Fruit fly (Drosophila melanogaster) whole organism, wandering third instar larva: Measurements from ENCODE around the gene kst.

Experiments
- Hr78 ChIP-seq: fragments of >200 bp; optimal IDR thresholded peaks from 2 replicates; lab custom pipeline; 2017; ENCODE audit warnings: missing biosample characterization, missing genetic modification characterization
- Jra ChIP-seq: sonication (Bioruptor generic); optimal IDR thresholded peaks from 2 replicates; lab custom pipeline; 2016; ENCODE audit warnings: missing biosample characterization, missing genetic modification characterization
- fru ChIP-seq: fragments of 200-800 bp; sonication (Bioruptor generic); optimal IDR thresholded peaks from 3 replicates; lab custom pipeline; 2016; ENCODE audit warnings: missing biosample characterization, mild to moderate bottlenecking, missing genetic modification characterization
- psq ChIP-seq: fragments of 200-800 bp; sonication (Bioruptor generic); optimal IDR thresholded peaks from 3 replicates; lab custom pipeline; 2017; ENCODE audit warnings: missing biosample characterization, mild to moderate bottlenecking, missing genetic modification characterization, moderate library complexity

DNA sequence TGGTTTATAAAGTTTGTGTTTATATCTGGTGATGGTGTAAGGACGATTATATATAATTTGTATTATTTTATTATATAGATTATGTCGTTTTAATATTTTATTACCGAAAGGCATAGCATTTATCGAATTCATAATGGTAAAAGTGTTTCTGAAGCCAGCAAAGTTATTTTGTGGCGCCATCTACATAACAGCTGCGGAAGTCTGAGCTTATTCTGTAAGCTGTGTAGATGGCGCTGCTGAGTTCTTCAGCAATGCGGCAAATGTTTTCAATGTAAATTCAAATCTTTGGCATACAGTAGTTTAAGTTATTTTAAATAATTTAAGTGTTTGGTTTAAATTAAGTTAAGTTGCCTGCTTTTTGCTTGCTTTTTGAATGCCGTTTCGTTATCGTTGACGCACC lies 48.2 kb upstream of the kst start:
- no peak for TF ChIP-seq psq (GFP tag; lab: Kevin White, UChicago)
- no peak for TF ChIP-seq fru (GFP tag; lab: Kevin White, UChicago)
- no peak for TF ChIP-seq Hr78 (GFP tag; lab: Kevin White, UChicago)
- TF ChIP-seq Jra, result no peak
